Fruit fly (Drosophila melanogaster) whole organism, embryonic: ENCODE results near the gene CheB38b.
A peak's percentile ranks its signal among the peaks of the same experiment; 100 is the strongest.

Experiments
- Ada2b ChIP-seq: fragments of 200-800 bp; sonication (Bioruptor generic); IDR thresholded peaks from 2 replicates; pipeline ENCODE4 v1.3.6; 2022; ENCODE audit warnings: missing biosample characterization, missing genetic modification characterization
- Bgb ChIP-seq: fragments of 200-800 bp; sonication (Bioruptor generic); IDR thresholded peaks from 2 replicates; pipeline ENCODE4 v1.3.6; 2022; ENCODE audit warnings: missing biosample characterization, missing genetic modification characterization; ENCODE audit not compliant: partially characterized antibody
- CG10147 ChIP-seq: fragments of 200-800 bp; sonication (Bioruptor generic); optimal IDR thresholded peaks from 2 replicates; lab custom pipeline; 2019; ENCODE audit warnings: missing biosample characterization, mild to moderate bottlenecking, missing genetic modification characterization, moderate library complexity
- CG11560 ChIP-seq: fragments of 200-800 bp; sonication (Bioruptor generic); IDR thresholded peaks from 3 replicates; pipeline ENCODE4 v1.3.6; 2022; ENCODE audit warnings: missing biosample characterization, missing genetic modification characterization
- CG11696 ChIP-seq: fragments of 200-800 bp; sonication (Bioruptor generic); IDR thresholded peaks from 2 replicates; pipeline ENCODE4 v1.3.6; 2022; ENCODE audit warnings: missing biosample characterization, missing genetic modification characterization
- CG12299 ChIP-seq: fragments of 200-800 bp; sonication (Bioruptor generic); optimal IDR thresholded peaks from 2 replicates; lab custom pipeline; 2018; ENCODE audit warnings: missing biosample characterization, mild to moderate bottlenecking, missing genetic modification characterization
- CG1233 ChIP-seq: fragments of 200-800 bp; sonication (Bioruptor generic); optimal IDR thresholded peaks from 4 replicates; lab custom pipeline; 2018; ENCODE audit warnings: missing biosample characterization, mild to moderate bottlenecking, missing genetic modification characterization
- CG15601 ChIP-seq: fragments of 200-800 bp; sonication (Bioruptor generic); optimal IDR thresholded peaks from 3 replicates; lab custom pipeline; 2019; ENCODE audit warnings: missing biosample characterization, mild to moderate bottlenecking, missing genetic modification characterization, moderate library complexity
- CG15696 ChIP-seq: fragments of 200-800 bp; sonication (Bioruptor generic); optimal IDR thresholded peaks from 2 replicates; lab custom pipeline; 2019; ENCODE audit warnings: missing biosample characterization, mild to moderate bottlenecking, missing genetic modification characterization, moderate library complexity
- CG1603 ChIP-seq: fragments of 200-800 bp; sonication (Bioruptor generic); optimal IDR thresholded peaks from 2 replicates; lab custom pipeline; 2019; ENCODE audit warnings: missing biosample characterization, mild to moderate bottlenecking, missing genetic modification characterization, moderate library complexity
- CG16863 ChIP-seq: fragments of 200-800 bp; sonication (Bioruptor generic); optimal IDR thresholded peaks from 3 replicates; lab custom pipeline; 2016; ENCODE audit warnings: missing biosample characterization, missing genetic modification characterization
- CG17912 ChIP-seq: fragments of 200-800 bp; sonication (Bioruptor generic); optimal IDR thresholded peaks from 2 replicates; lab custom pipeline; 2018; ENCODE audit warnings: missing biosample characterization, mild to moderate bottlenecking, missing genetic modification characterization
- CG18619 ChIP-seq: fragments of 200-800 bp; sonication (Bioruptor generic); optimal IDR thresholded peaks from 3 replicates; lab custom pipeline; 2017; ENCODE audit warnings: missing biosample characterization, mild to moderate bottlenecking, missing genetic modification characterization
- CG18764 ChIP-seq: fragments of 200-800 bp; sonication (Bioruptor generic); optimal IDR thresholded peaks from 3 replicates; lab custom pipeline; 2016; ENCODE audit warnings: missing biosample characterization, missing genetic modification characterization
- CG31365 ChIP-seq: fragments of 200-800 bp; sonication (Bioruptor generic); optimal IDR thresholded peaks from 2 replicates; lab custom pipeline; 2018; ENCODE audit warnings: missing biosample characterization, mild to moderate bottlenecking, missing genetic modification characterization
- CG3726 ChIP-seq: fragments of 200-800 bp; sonication (Bioruptor generic); IDR thresholded peaks from 3 replicates; pipeline ENCODE4, ENCODE4 v1.3.6; 2022; ENCODE audit warnings: missing biosample characterization, missing genetic modification characterization
- CG4820 ChIP-seq: fragments of 200-800 bp; sonication (Bioruptor generic); optimal IDR thresholded peaks from 3 replicates; lab custom pipeline; 2016; ENCODE audit warnings: missing biosample characterization, missing genetic modification characterization
- CG6765 ChIP-seq: fragments of 200-800 bp; sonication (Bioruptor generic); optimal IDR thresholded peaks from 3 replicates; lab custom pipeline; 2017; ENCODE audit warnings: missing biosample characterization, mild to moderate bottlenecking, missing genetic modification characterization
- CG6854 ChIP-seq: fragments of 200-800 bp; sonication (Bioruptor generic); optimal IDR thresholded peaks from 3 replicates; lab custom pipeline; 2017; ENCODE audit warnings: missing biosample characterization, mild to moderate bottlenecking, missing genetic modification characterization
- CG7372 ChIP-seq: fragments of 200-800 bp; sonication (Bioruptor generic); IDR thresholded peaks from 2 replicates; pipeline ENCODE4 v1.3.6; 2022; ENCODE audit warnings: missing biosample characterization, missing genetic modification characterization
- CG7786 ChIP-seq: fragments of 200-800 bp; sonication (Bioruptor generic); optimal IDR thresholded peaks from 2 replicates; lab custom pipeline; 2016; ENCODE audit warnings: missing biosample characterization, missing genetic modification characterization
- CG7963 ChIP-seq: fragments of 200-800 bp; sonication (Bioruptor generic); IDR thresholded peaks from 3 replicates; pipeline ENCODE4 v1.3.6; 2022; ENCODE audit warnings: missing biosample characterization, missing genetic modification characterization; ENCODE audit not compliant: partially characterized antibody
- CkIIα-i1 ChIP-seq: fragments of 200-800 bp; sonication (Bioruptor generic); IDR thresholded peaks from 2 replicates; pipeline ENCODE4 v1.3.6; 2022; ENCODE audit warnings: missing biosample characterization, missing genetic modification characterization
- Deaf1 ChIP-seq: fragments of 200-800 bp; optimal IDR thresholded peaks from 3 replicates; lab custom pipeline; 2019; ENCODE audit warnings: missing biosample characterization, mild to moderate bottlenecking, missing genetic modification characterization, moderate library complexity
- Dp ChIP-seq: fragments of 200-800 bp; sonication (Bioruptor generic); optimal IDR thresholded peaks from 2 replicates; lab custom pipeline; 2018; ENCODE audit warnings: missing biosample characterization, mild to moderate bottlenecking, missing genetic modification characterization, moderate library complexity
- E2f1 ChIP-seq: fragments of 200-800 bp; sonication (Bioruptor generic); IDR thresholded peaks from 2 replicates; pipeline ENCODE4 v1.3.6; 2022; ENCODE audit warnings: missing biosample characterization, missing genetic modification characterization
- H15 ChIP-seq: fragments of 200-800 bp; sonication (Bioruptor generic); IDR thresholded peaks from 3 replicates; pipeline ENCODE4 v1.3.6; 2022; ENCODE audit warnings: missing biosample characterization, missing genetic modification characterization
- Hr51 ChIP-seq, 2 experiments: fragments of 200-800 bp; sonication (Bioruptor generic); optimal IDR thresholded peaks; 2 replicates in 1 of 2; 3 replicates in 1 of 2; lab custom pipeline; 2016 to 2018; ENCODE audit warnings: missing biosample characterization in 2 of 2, missing genetic modification characterization in 2 of 2, mild to moderate bottlenecking in 1 of 2, moderate library complexity in 1 of 2
- Jarid2 ChIP-seq: fragments of 200-800 bp; sonication (Bioruptor generic); optimal IDR thresholded peaks from 3 replicates; lab custom pipeline; 2017; ENCODE audit warnings: mild to moderate bottlenecking, missing biosample characterization, missing genetic modification reagents, missing genetic modification characterization
- Pdp1 ChIP-seq, 2 experiments: fragments of 200-800 bp; sonication (Bioruptor generic); optimal IDR thresholded peaks; 3 replicates each; lab custom pipeline; 2016; ENCODE audit warnings: missing biosample characterization in 2 of 2, missing genetic modification characterization in 2 of 2, mild to moderate bottlenecking in 1 of 2, moderate library complexity in 1 of 2
- Ravus ChIP-seq: fragments of 200-800 bp; sonication (Bioruptor generic); IDR thresholded peaks from 2 replicates; pipeline ENCODE4 v1.3.6; 2022; ENCODE audit warnings: missing biosample characterization, missing genetic modification characterization
- Tbp ChIP-seq: fragments of >200 bp; optimal IDR thresholded peaks from 2 replicates; lab custom pipeline; 2018; ENCODE audit warnings: missing biosample characterization, missing genetic modification characterization
- abd-A ChIP-seq: fragments of 200-800 bp; sonication (Bioruptor generic); optimal IDR thresholded peaks from 3 replicates; lab custom pipeline; 2019; ENCODE audit warnings: missing biosample characterization, mild to moderate bottlenecking, missing genetic modification characterization, moderate library complexity
- amos ChIP-seq: fragments of 200-800 bp; sonication (Bioruptor generic); IDR thresholded peaks from 2 replicates; pipeline ENCODE4 v1.3.6; 2022; ENCODE audit warnings: missing biosample characterization, missing genetic modification characterization; ENCODE audit not compliant: partially characterized antibody
- bab2 ChIP-seq: fragments of 200-800 bp; sonication (Bioruptor generic); optimal IDR thresholded peaks from 2 replicates; lab custom pipeline; 2016; ENCODE audit warnings: missing biosample characterization, missing genetic modification characterization
- da ChIP-seq: fragments of 200-800 bp; sonication (Bioruptor generic); optimal IDR thresholded peaks from 2 replicates; lab custom pipeline; 2016; ENCODE audit warnings: missing biosample characterization, missing genetic modification characterization
- dysf ChIP-seq: fragments of 200-800 bp; sonication (Bioruptor generic); IDR thresholded peaks from 3 replicates; pipeline ENCODE4 v1.3.6; 2022; ENCODE audit warnings: missing biosample characterization, missing genetic modification characterization
- grn ChIP-seq: fragments of 200-800 bp; sonication (Bioruptor generic); optimal IDR thresholded peaks from 3 replicates; lab custom pipeline; 2017; ENCODE audit warnings: missing biosample characterization, missing genetic modification characterization
- lbe ChIP-seq: fragments of 200-800 bp; sonication (Bioruptor generic); optimal IDR thresholded peaks from 2 replicates; lab custom pipeline; 2016; ENCODE audit warnings: missing biosample characterization, mild to moderate bottlenecking, missing genetic modification characterization
- mld ChIP-seq: fragments of 200-800 bp; sonication (Bioruptor generic); IDR thresholded peaks from 3 replicates; pipeline ENCODE4 v1.3.6; 2022; ENCODE audit warnings: missing biosample characterization, missing genetic modification characterization; ENCODE audit not compliant: partially characterized antibody
- org-1 ChIP-seq: fragments of 200-800 bp; sonication (Bioruptor generic); optimal IDR thresholded peaks from 2 replicates; lab custom pipeline; 2017; ENCODE audit warnings: missing biosample characterization, missing genetic modification characterization
- ranshi ChIP-seq: fragments of 200-800 bp; sonication (Bioruptor generic); IDR thresholded peaks from 2 replicates; pipeline ENCODE4 v1.3.6; 2022; ENCODE audit warnings: missing biosample characterization, missing genetic modification characterization
- sd ChIP-seq: fragments of 200-800 bp; sonication (Bioruptor generic); optimal IDR thresholded peaks from 3 replicates; lab custom pipeline; 2018; ENCODE audit warnings: missing biosample characterization, mild to moderate bottlenecking, missing genetic modification characterization, moderate library complexity
- sens ChIP-seq: fragments of 200-800 bp; sonication (Bioruptor generic); peaks from one replicate; lab custom pipeline; 2016; ENCODE audit warnings: missing biosample characterization, missing genetic modification characterization
- sqz ChIP-seq: fragments of 200-800 bp; sonication (Bioruptor generic); optimal IDR thresholded peaks from 3 replicates; lab custom pipeline; 2018; ENCODE audit warnings: missing biosample characterization, mild to moderate bottlenecking, missing genetic modification characterization
- tap ChIP-seq: fragments of 200-800 bp; optimal IDR thresholded peaks from 3 replicates; lab custom pipeline; 2019; ENCODE audit warnings: missing biosample characterization, mild to moderate bottlenecking, missing genetic modification characterization, moderate library complexity
- usp ChIP-seq: fragments of >200 bp; optimal IDR thresholded peaks from 2 replicates; lab custom pipeline; 2017; ENCODE audit warnings: missing biosample characterization, missing genetic modification characterization

Gene CheB38b

DNA sequence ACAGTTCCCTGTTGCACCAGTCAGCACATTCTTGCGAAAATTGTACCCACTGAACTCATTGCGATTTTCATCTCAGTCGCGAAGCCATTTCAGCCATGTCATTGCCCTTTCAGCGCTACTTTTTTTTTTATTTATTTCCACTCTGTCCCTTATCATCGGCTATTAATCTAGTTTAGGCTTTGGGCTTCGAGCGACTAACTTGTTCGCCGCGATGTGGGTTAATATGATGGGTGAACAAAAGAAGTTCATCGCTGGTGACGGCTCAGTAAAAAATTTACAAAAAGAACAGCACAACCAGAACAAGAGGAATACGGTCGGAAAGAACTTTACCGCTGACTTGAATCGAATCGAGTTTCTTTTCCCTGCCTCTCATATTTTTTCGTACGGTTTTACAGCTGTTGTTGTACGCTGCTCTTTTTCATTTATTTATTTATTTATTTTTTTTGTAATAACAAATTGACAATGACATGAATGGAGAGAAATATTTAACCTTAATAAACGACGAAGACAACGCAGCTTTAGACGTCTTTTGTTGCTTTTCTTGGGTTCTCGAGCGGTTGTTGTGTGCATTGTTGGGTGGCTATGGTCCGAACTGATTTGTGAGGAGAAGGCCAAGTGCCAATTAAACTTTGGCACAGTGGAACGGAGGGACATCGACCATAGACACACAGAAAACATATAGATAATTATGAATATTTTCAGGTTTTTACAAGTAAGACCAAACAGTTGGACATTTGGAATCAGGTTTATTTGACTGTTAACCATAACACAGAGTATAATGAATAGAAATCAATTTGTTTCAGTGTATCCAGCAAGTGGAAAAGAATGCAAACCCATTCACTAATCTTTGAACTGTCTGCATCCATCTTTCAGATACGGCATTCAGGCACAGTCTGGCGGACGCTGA, 4.5 kb downstream of the CheB38b start (continued):
- TF ChIP-seq Hr51 (GFP tag; optimal IDR thresholded peaks at IDR 0.05; lab: Kevin White, UChicago) (no peak), CG15696 (tag; lab: Kevin White, UChicago) (no peak), usp (GFP tag; lab: Kevin White, UChicago) (no peak), Pdp1 (GFP tag; optimal IDR thresholded peaks at IDR 0.05; lab: Kevin White, UChicago) (no peak), abd-A (tag; lab: Kevin White, UChicago) (no peak), CG3726 (GFP tag; lab: Robert Waterston, UW) (no peak), sd (tag; lab: Kevin White, UChicago) (peak; percentile 14), CG4820 (no peak), sens (GFP tag; lab: Kevin White, UChicago) (peak; percentile 25), grn (GFP tag; lab: Kevin White, UChicago) (peak; percentile 2), CG6854 (GFP tag; lab: Kevin White, UChicago) (no peak), CG18619 (GFP tag; lab: Kevin White, UChicago) (no peak), Bgb (GFP tag; lab: Robert Waterston, UW) (no peak), Ada2b (0 out of 2 replicates have a peak, but pooled peaks have one; percentile 20), org-1 (GFP tag; lab: Kevin White, UChicago) (no peak), bab2 (GFP tag; lab: Kevin White, UChicago) (no peak), CG11560 (no peak), E2f1 (GFP tag; lab: Robert Waterston, UW) (no peak), CG16863 (GFP tag; lab: Kevin White, UChicago) (no peak), lbe (GFP tag; lab: Kevin White, UChicago) (no peak), CG11696 (GFP tag; lab: Robert Waterston, UW) (0 out of 2 replicates have a peak, but pooled peaks have one; percentile 11), CG31365 (tag; lab: Kevin White, UChicago) (no peak)

DNA sequence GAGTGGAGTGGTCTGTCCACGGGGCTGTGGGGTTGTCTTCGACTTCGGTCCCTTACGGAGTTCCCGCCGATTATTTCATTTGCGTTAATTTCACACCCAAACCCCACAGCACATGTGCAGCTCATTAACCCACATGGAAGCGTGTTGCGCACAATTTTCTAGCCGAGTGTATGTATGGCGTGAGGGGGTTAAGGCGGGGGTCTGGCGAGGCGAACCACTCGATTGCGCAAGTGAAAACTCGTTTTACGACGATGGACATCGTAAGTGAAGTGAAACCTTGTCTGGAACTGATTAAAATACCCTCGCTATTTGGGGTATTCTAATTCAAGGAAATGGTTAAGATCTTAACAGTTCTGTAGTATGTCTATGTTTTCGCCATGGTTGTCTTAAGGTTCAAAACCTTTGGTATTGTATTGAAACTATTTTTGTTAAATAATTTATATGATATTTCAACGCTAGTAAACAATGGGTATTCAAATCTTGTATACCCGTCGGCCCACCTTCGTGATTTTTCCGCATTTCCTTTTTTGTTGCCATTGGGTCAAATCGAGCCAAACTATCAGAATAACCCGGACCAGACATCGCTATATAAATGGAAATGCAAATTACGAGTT, 5.9 kb downstream of the CheB38b start:
- 0 out of 2 replicates have a peak, but pooled peaks have one; percentile 27 for TF ChIP-seq ranshi (GFP tag; lab: Robert Waterston, UW)
- peak; percentile 3 for TF ChIP-seq sd (tag; lab: Kevin White, UChicago)
- TF ChIP-seq Ravus (GFP tag; lab: Robert Waterston, UW): no peak
- TF ChIP-seq Dp (GFP tag; lab: Kevin White, UChicago): no peak
- TF ChIP-seq CkIIα-i1 (GFP tag; lab: Robert Waterston, UW): no peak
- peak; percentile 42 for TF ChIP-seq Deaf1 (tag; lab: Kevin White, UChicago)
- peak; percentile 18 for TF ChIP-seq CG15601
- no peak for TF ChIP-seq CG11560
- no peak for TF ChIP-seq CG6765 (GFP tag; lab: Kevin White, UChicago)
- TF ChIP-seq Jarid2 (GFP tag; lab: Kevin White, UChicago): no peak
- TF ChIP-seq CG7963: no peak
- no peak for TF ChIP-seq da (GFP tag; lab: Kevin White, UChicago)
- TF ChIP-seq dysf (GFP tag; lab: Robert Waterston, UW): peak; percentile 50; the same call in 1 of the 3 replicates
- no peak for TF ChIP-seq CG1233
- peak; percentile 48; the same call in 1 of the 2 replicates for TF ChIP-seq CG7372 (GFP tag; lab: Robert Waterston, UW)
- peak; percentile 60; the same call in 2 of the 3 replicates for TF ChIP-seq H15
- TF ChIP-seq sqz (GFP tag; lab: Kevin White, UChicago): peak; percentile 24
- TF ChIP-seq CG12299: no peak
- no peak for TF ChIP-seq CG18764 (GFP tag; lab: Kevin White, UChicago)
- no peak for TF ChIP-seq CG10147 (GFP tag; lab: Kevin White, UChicago)
- peak; percentile 68 for TF ChIP-seq tap
- no peak for TF ChIP-seq CG7786
- TF ChIP-seq amos: no peak
- no peak for TF ChIP-seq Tbp (GFP tag; lab: Kevin White, UChicago)
- no peak for TF ChIP-seq CG17912 (GFP tag; lab: Kevin White, UChicago)
- TF ChIP-seq mld: no peak
- TF ChIP-seq CG1603: peak; percentile 32
